Fruit fly (Drosophila melanogaster): ENCODE data around the gene CG31780.
"Not testable (repeated sequence)": the region's sequence is repeated elsewhere in the genome, so short reads cannot be mapped to it uniquely, and the experiment has no call there.

DNA sequence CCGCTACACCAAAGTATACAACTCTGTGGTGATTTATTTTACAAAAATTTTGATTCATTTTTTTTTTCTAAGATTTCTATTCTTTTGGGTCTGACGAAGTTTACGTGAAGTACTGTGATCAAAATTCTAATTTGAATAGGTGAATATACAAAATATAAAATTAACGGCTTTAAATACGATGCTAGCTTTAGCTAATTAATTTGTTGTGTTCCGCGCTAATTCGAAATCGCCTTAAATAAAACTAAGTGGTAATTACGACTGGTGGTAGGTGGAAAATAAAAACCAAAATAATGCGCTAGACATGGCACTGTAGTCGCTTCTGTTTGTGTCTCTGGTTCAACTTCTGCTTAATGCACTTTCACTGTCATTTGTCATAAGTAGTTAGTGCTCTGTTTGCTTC is 15.2 kb downstream of the CG31780 start, which contains the start of gene CG43924:
- TF ChIP-seq EcR (GFP tag; optimal IDR thresholded peaks at IDR 0.05); CG8478 (optimal IDR thresholded peaks at IDR 0.05): not testable (repeated sequence)

Measured in whole organism.